Fruit fly (Drosophila melanogaster) whole organism, adult: ENCODE measurements around the gene CG17242.
A peak's percentile ranks its signal among the peaks of the same experiment; 100 is the strongest.

Source experiments
- CG7045 ChIP-seq: fragments of 200-800 bp; sonication (Bioruptor generic); optimal IDR thresholded peaks from 2 replicates; lab custom pipeline; 2017; ENCODE audit warnings: missing biosample characterization, mild to moderate bottlenecking, missing genetic modification characterization
- CG7101 ChIP-seq: fragments of 200-800 bp; sonication (Bioruptor generic); optimal IDR thresholded peaks from 2 replicates; lab custom pipeline; 2018; ENCODE audit warnings: missing biosample characterization, mild to moderate bottlenecking, missing genetic modification characterization, moderate library complexity
- Crg-1 ChIP-seq: fragments of 200-800 bp; sonication (Bioruptor generic); optimal IDR thresholded peaks from 2 replicates; lab custom pipeline; 2016; ENCODE audit warnings: missing biosample characterization, missing genetic modification characterization
- Hr96 ChIP-seq: fragments of 200-800 bp; sonication (Bioruptor generic); optimal IDR thresholded peaks from 2 replicates; lab custom pipeline; 2016; ENCODE audit warnings: missing biosample characterization, missing genetic modification characterization
- toe ChIP-seq: fragments of 200-800 bp; sonication (Bioruptor generic); optimal IDR thresholded peaks from 2 replicates; lab custom pipeline; 2016; ENCODE audit warnings: missing biosample characterization, missing genetic modification characterization

DNA sequence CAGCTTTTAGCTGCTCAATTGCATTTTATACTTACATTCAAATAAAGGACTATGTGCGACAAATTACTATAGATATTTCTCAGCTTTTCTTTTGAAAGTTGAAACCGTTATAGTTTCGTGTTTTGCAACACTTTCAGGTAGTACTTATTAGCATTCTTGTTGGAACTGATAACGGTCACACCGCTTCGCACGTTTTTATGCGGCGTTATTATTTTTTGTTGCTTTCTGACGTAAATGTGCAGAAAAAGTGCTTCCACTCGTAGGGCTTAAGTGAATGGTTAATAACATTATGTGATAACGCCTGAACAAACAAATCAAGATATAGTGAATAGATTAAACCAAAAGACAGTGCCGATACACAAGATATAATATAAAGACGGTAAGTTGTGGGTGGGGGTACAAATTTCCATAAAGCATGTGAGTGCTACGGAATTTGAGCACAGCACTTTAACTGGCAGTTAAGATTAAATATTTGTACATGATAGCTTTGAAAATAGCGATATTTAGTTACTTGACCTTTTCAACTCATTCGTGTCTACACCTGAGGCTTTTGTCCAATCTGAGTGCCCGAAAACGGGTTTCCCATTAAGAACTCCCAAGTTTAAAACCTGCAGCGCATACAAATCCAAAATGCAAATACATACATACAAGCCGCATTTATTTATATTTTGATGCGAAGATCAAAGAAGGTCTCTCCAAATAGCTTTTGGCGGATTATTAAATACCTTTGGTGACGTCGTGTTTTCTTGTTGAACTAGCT is 48.2 kb downstream of the CG17242 start, which contains the start of gene papi:
- TF ChIP-seq CG7101 (peak; percentile 47), CG7045 (GFP tag; lab: Kevin White, UChicago) (no peak), Hr96 (no peak), Crg-1 (GFP tag; lab: Kevin White, UChicago) (no peak), toe (GFP tag; lab: Kevin White, UChicago) (no peak)
